Fruit fly (Drosophila melanogaster) Kc167 (cell line): ENCODE data around the gene Cpr66Cb.

ENCODE experiments used
- Myc ChIP-seq: fragments of >200 bp; optimal IDR thresholded peaks from 2 replicates; lab custom pipeline; 2017; ENCODE audit warnings: missing external identifiers
- Sin3A ChIP-seq: fragments of >200 bp; optimal IDR thresholded peaks from 2 replicates; lab custom pipeline; 2018; ENCODE audit warnings: missing external identifiers
- insv ChIP-seq: fragments of >200 bp; optimal IDR thresholded peaks from 3 replicates; lab custom pipeline; 2018; ENCODE audit warnings: missing external identifiers
- psq ChIP-seq: fragments of >200 bp; optimal IDR thresholded peaks from 2 replicates; lab custom pipeline; 2017; ENCODE audit warnings: missing external identifiers

dm6 chr3L:8299224-8300130 lies 37.0 kb upstream of the Cpr66Cb start, which contains the start of the genes Arl5 and CG13671:
- TF ChIP-seq Sin3A (no peak), Myc (lab: Kevin White, UChicago) (no peak), psq (lab: Kevin White, UChicago) (no peak), insv (lab: Kevin White, UChicago) (no peak)
